Fruit fly (Drosophila melanogaster): Measurements from ENCODE around the gene Plzf.

Plzf gene

dm6 chr2L:12079827-12080381 lies 31.2 kb upstream of the Plzf start:
- TF ChIP-seq psq (optimal IDR thresholded peaks at IDR 0.05) (no peak), CG8478 (optimal IDR thresholded peaks at IDR 0.05) (no peak), Dll (optimal IDR thresholded peaks at IDR 0.05) (no peak), pan (optimal IDR thresholded peaks at IDR 0.05) (no peak), EcR (GFP tag; optimal IDR thresholded peaks at IDR 0.05) (no peak), usp (GFP tag; optimal IDR thresholded peaks at IDR 0.05) (no peak)

- TF ChIP-seq usp (GFP tag; optimal IDR thresholded peaks at IDR 0.05) (no peak), Dll (optimal IDR thresholded peaks at IDR 0.05) (no peak), CG8478 (optimal IDR thresholded peaks at IDR 0.05) (no peak), psq (optimal IDR thresholded peaks at IDR 0.05) (no peak), EcR (GFP tag; optimal IDR thresholded peaks at IDR 0.05) (no peak), pan (optimal IDR thresholded peaks at IDR 0.05) (no peak)
Measured at dm6 chr2L:12078695-12079094, 30.0 kb upstream of the Plzf start.

- TF ChIP-seq EcR (GFP tag; optimal IDR thresholded peaks at IDR 0.05) (no peak), CG8478 (optimal IDR thresholded peaks at IDR 0.05) (no peak), usp (GFP tag; optimal IDR thresholded peaks at IDR 0.05) (no peak), Dll (optimal IDR thresholded peaks at IDR 0.05) (no peak)
Measured at dm6 chr2L:12078123-12078658, 29.5 kb upstream of the Plzf start.

- no peak for TF ChIP-seq EcR (GFP tag; optimal IDR thresholded peaks at IDR 0.05)
- TF ChIP-seq pan (optimal IDR thresholded peaks at IDR 0.05): no peak
- TF ChIP-seq Dll (optimal IDR thresholded peaks at IDR 0.05): no peak
- no peak for TF ChIP-seq CG8478 (optimal IDR thresholded peaks at IDR 0.05)
- no peak for TF ChIP-seq usp (GFP tag; optimal IDR thresholded peaks at IDR 0.05)
- no peak for TF ChIP-seq psq (optimal IDR thresholded peaks at IDR 0.05)
Measured at dm6 chr2L:12075850-12076249, 27.1 kb upstream of the Plzf start, which contains the start of gene CG14947. TSS of gene CG14947 (plus strand) at chr2L:12076100.

- TF ChIP-seq psq (optimal IDR thresholded peaks at IDR 0.05): no peak
- TF ChIP-seq pan (optimal IDR thresholded peaks at IDR 0.05): no peak
- TF ChIP-seq usp (GFP tag; optimal IDR thresholded peaks at IDR 0.05): no peak
- TF ChIP-seq CG8478 (optimal IDR thresholded peaks at IDR 0.05): no peak
- no peak for TF ChIP-seq Dll (optimal IDR thresholded peaks at IDR 0.05)
- TF ChIP-seq EcR (GFP tag; optimal IDR thresholded peaks at IDR 0.05): no peak
Measured at dm6 chr2L:12066617-12067251, 18.0 kb upstream of the Plzf start, which contains the start of gene firl. TSS of gene firl (minus strand) at chr2L:12066775.

- TF ChIP-seq EcR (GFP tag; optimal IDR thresholded peaks at IDR 0.05) (no peak), Dll (optimal IDR thresholded peaks at IDR 0.05) (no peak), usp (GFP tag; optimal IDR thresholded peaks at IDR 0.05) (no peak), CG8478 (optimal IDR thresholded peaks at IDR 0.05) (no peak), pan (optimal IDR thresholded peaks at IDR 0.05) (no peak), psq (optimal IDR thresholded peaks at IDR 0.05) (no peak)
Measured at dm6 chr2L:12065683-12066386, 17.1 kb upstream of the Plzf start.

- TF ChIP-seq pan (optimal IDR thresholded peaks at IDR 0.05): no peak
- TF ChIP-seq Dll (optimal IDR thresholded peaks at IDR 0.05): no peak
- no peak for TF ChIP-seq usp (GFP tag; optimal IDR thresholded peaks at IDR 0.05)
- TF ChIP-seq EcR (GFP tag; optimal IDR thresholded peaks at IDR 0.05): no peak
- no peak for TF ChIP-seq CG8478 (optimal IDR thresholded peaks at IDR 0.05)
- no peak for TF ChIP-seq psq (optimal IDR thresholded peaks at IDR 0.05)
Measured at dm6 chr2L:12063035-12063434, 14.3 kb upstream of the Plzf start, which contains the start of gene Rab3-GAP. TSS of gene Rab3-GAP (minus strand) at chr2L:12063184.

dm6 chr2L:12055837-12056388 lies 7.2 kb upstream of the Plzf start, which contains the start of the genes JhI-21, RpL7-like and CG34164:
TSS of gene JhI-21 (minus strand) at chr2L:12056042.
TSS of gene RpL7-like (plus strand) at chr2L:12056326.
TSS of gene CG34164 (plus strand) at chr2L:12056348.
- TF ChIP-seq CG8478 (optimal IDR thresholded peaks at IDR 0.05) (no peak), EcR (GFP tag; optimal IDR thresholded peaks at IDR 0.05) (no peak), pan (optimal IDR thresholded peaks at IDR 0.05) (no peak), psq (optimal IDR thresholded peaks at IDR 0.05) (no peak), usp (GFP tag; optimal IDR thresholded peaks at IDR 0.05) (no peak), Dll (optimal IDR thresholded peaks at IDR 0.05) (no peak)

- no peak for TF ChIP-seq usp (GFP tag; optimal IDR thresholded peaks at IDR 0.05)
- no peak for TF ChIP-seq pan (optimal IDR thresholded peaks at IDR 0.05)
- TF ChIP-seq Dll (optimal IDR thresholded peaks at IDR 0.05): no peak
- TF ChIP-seq psq (optimal IDR thresholded peaks at IDR 0.05): no peak
- no peak for TF ChIP-seq CG8478 (optimal IDR thresholded peaks at IDR 0.05)
- TF ChIP-seq EcR (GFP tag; optimal IDR thresholded peaks at IDR 0.05): no peak
Measured at dm6 chr2L:12053365-12053764, 4.6 kb upstream of the Plzf start.

- TF ChIP-seq pan (optimal IDR thresholded peaks at IDR 0.05): no peak
- no peak for TF ChIP-seq psq (optimal IDR thresholded peaks at IDR 0.05)
- TF ChIP-seq usp (GFP tag; optimal IDR thresholded peaks at IDR 0.05): no peak
- no peak for TF ChIP-seq Dll (optimal IDR thresholded peaks at IDR 0.05)
- no peak for TF ChIP-seq CG8478 (optimal IDR thresholded peaks at IDR 0.05)
- TF ChIP-seq EcR (GFP tag; optimal IDR thresholded peaks at IDR 0.05): no peak
Measured at dm6 chr2L:12049133-12049532, 415 bp upstream of the Plzf start, which contains the start of gene PLCXD. TSS of gene PLCXD (plus strand) at chr2L:12049418.

- no peak for TF ChIP-seq psq (optimal IDR thresholded peaks at IDR 0.05)
Measured at dm6 chr2L:12046856-12047230, 1.9 kb downstream of the Plzf start.
